Worm (Caenorhabditis elegans) whole organism, L2 larva: ENCODE results near the gene F52D2.12.

Experiments used
- blmp-1 ChIP-seq: sonication (generic microtip); optimal IDR thresholded peaks from 2 replicates; lab custom pipeline; 2017; ENCODE audit warnings: missing genetic modification characterization, mild to moderate bottlenecking, missing compliant biosample characterization, antibody characterized with exemption, moderate library complexity; ENCODE audit not compliant: insufficient read depth
- ztf-1 ChIP-seq: fragments of 200-800 bp; sonication (Bioruptor generic); conservative IDR thresholded peaks from 2 replicates; pipeline ENCODE4 v1.3.6; 2022; ENCODE audit warnings: missing genetic modification characterization, missing compliant biosample characterization
- ztf-11 ChIP-seq: sonication (generic microtip); optimal IDR thresholded peaks from 2 replicates; lab custom pipeline; 2017; ENCODE audit warnings: missing biosample characterization, missing genetic modification characterization

DNA sequence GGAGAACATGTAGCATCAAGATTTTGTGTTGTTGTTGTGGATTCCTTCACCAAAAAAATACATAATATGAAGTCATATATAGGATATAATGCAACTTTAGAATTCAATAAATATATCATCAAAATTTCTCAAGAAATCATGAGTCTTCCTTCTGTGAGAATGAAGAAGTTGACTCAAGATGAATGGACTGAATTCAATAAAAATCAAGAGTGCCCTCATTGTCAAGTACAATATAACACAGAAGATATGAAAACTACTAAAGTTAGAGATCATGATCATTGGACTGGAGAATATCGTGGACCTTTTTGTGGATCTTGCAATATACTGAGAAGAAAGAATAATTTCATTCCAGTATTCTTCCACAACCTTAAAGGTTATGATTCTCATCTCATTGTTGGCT is 42.4 kb upstream of the F52D2.12 start:
- no peak for TF ChIP-seq ztf-11 (tag; lab: Kevin White, UChicago)
- no peak for TF ChIP-seq ztf-1 (GFP tag; lab: Robert Waterston, UW)
- no peak for TF ChIP-seq blmp-1 (tag; lab: Kevin White, UChicago)
